Fruit fly (Drosophila melanogaster): ENCODE data around the gene CG11050.
A peak's percentile ranks its signal among the peaks of the same experiment; 100 is the strongest.

The CG11050 gene

DNA sequence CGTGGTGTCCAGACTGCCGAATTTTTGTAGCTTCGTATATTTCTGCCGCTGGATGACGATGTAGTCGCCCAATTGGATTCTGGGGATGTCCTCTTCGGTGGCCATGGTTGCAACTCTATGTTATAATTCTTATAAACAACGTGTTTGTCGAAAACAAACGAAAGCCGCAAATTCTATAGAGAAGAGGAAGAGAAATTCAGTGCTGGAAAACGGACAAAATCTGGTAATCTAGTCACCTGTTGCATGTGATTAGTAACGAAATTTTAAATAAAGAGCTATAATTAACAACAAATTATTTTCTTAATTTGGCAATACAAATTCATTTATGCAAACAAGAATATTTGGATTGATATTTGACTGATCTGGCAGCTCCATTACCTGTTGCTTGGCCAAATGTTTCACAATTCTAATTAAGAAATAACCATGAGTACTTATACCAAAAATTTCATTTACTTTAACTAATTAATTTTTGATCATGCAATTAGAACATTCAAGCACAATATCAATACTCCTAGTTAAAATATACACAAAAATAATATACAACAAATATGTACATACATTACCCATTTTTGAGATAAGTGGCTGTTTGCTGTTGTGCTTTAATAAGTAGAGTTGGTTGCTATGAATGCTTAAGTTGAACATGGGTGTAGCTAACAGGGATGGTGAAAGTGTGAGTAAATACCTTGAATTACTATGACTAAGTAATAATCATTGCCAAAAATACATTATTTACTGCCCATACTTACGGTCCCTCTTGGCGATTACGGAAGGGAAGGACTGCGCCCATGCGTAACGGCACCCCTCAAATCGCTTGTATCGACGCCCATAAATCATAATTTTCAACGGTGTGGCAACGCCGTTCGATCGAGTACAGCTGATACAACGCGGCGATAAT lies 49.1 kb upstream of the CG11050 start, which contains the start of the genes Trmt6 and Ent2 (continued):
- TF ChIP-seq NK7.1 (GFP tag; optimal IDR thresholded peaks at IDR 0.05) (peak; percentile 89), PHDP (tag; optimal IDR thresholded peaks at IDR 0.05) (peak; percentile 91), CG11696 (GFP tag; IDR thresholded peaks at IDR 0.05) (peak; percentile 92), crp (GFP tag; optimal IDR thresholded peaks at IDR 0.05) (peak; percentile 48 to 85), CG4707 (GFP tag; optimal IDR thresholded peaks at IDR 0.05) (peak; percentile 73), CG1647 (GFP tag; optimal IDR thresholded peaks at IDR 0.05) (peak; percentile 95), ewg (GFP tag; optimal IDR thresholded peaks at IDR 0.05) (peak; percentile 91), run (tag; optimal IDR thresholded peaks at IDR 0.05) (peak; percentile 79), corto (GFP tag; optimal IDR thresholded peaks at IDR 0.05) (peak; percentile 80), CG8290 (GFP tag; optimal IDR thresholded peaks at IDR 0.05) (peak; percentile 88), CG8290 (tag; optimal IDR thresholded peaks at IDR 0.05) (peak; percentile 58 to 99), TFAM (GFP tag; optimal IDR thresholded peaks at IDR 0.05) (peak; percentile 79), CG7963 (GFP tag; IDR thresholded peaks at IDR 0.05; ENCODE audit: partially characterized antibody) (no peak), ro (GFP tag; IDR thresholded peaks at IDR 0.05) (peak; percentile 90), p53 (GFP tag; optimal IDR thresholded peaks at IDR 0.05) (peak; percentile 82), CG2712 (tag; optimal IDR thresholded peaks at IDR 0.05) (peak; percentile 94), tx (GFP tag; optimal IDR thresholded peaks at IDR 0.05) (peak; percentile 94), CG12155 (GFP tag; optimal IDR thresholded peaks at IDR 0.05) (peak; percentile 96), CG12071 (GFP tag; optimal IDR thresholded peaks at IDR 0.05) (peak; percentile 96), CG31365 (tag; optimal IDR thresholded peaks at IDR 0.05) (peak; percentile 81), CG9727 (GFP tag; optimal IDR thresholded peaks at IDR 0.05) (peak; percentile 96), Eip74EF (GFP tag; optimal IDR thresholded peaks at IDR 0.05) (peak in 1 of 2 experiments; percentile 88), slbo (GFP tag; IDR thresholded peaks at IDR 0.05) (peak; percentile 99), H15 (GFP tag; IDR thresholded peaks at IDR 0.05) (peak; percentile 97), CG2889 (GFP tag; IDR thresholded peaks at IDR 0.05) (peak; percentile 96), pb (GFP tag; optimal IDR thresholded peaks at IDR 0.05) (peak; percentile 92), CG7271 (tag; optimal IDR thresholded peaks at IDR 0.05) (peak; percentile 79), CG34224 (GFP tag; IDR thresholded peaks at IDR 0.05; ENCODE audit: partially characterized antibody) (no peak), gem (tag; optimal IDR thresholded peaks at IDR 0.05) (peak; percentile 95), fd3F (GFP tag; optimal IDR thresholded peaks at IDR 0.05) (peak; percentile 94), CG10462 (GFP tag; optimal IDR thresholded peaks at IDR 0.05) (peak; percentile 87), Six4 (GFP tag; optimal IDR thresholded peaks at IDR 0.05) (peak; percentile 91), fd96Cb (tag; optimal IDR thresholded peaks at IDR 0.05) (peak; percentile 95), HLH54F (GFP tag; optimal IDR thresholded peaks at IDR 0.05) (peak; percentile 98), Fer3 (tag; optimal IDR thresholded peaks at IDR 0.05) (peak; percentile 96), Usf (GFP tag; optimal IDR thresholded peaks at IDR 0.05) (peak; percentile 95), CG18599 (GFP tag; optimal IDR thresholded peaks at IDR 0.05) (peak; percentile 95), CG2120 (GFP tag; optimal IDR thresholded peaks at IDR 0.05) (peak; percentile 98), CG9215 (GFP tag; IDR thresholded peaks at IDR 0.05) (peak; percentile 96), z (GFP tag; IDR thresholded peaks at IDR 0.05) (peak; percentile 73; the same call in 1 of the 3 replicates), CG34376 (GFP tag; optimal IDR thresholded peaks at IDR 0.05) (peak; percentile 83), H2.0 (GFP tag; IDR thresholded peaks at IDR 0.05) (peak; percentile 97), Mes4 (GFP tag; optimal IDR thresholded peaks at IDR 0.05) (peak; percentile 93), tap (tag; optimal IDR thresholded peaks at IDR 0.05) (peak; percentile 89), wdn (GFP tag; IDR thresholded peaks at IDR 0.05) (peak; percentile 97), CG9876 (GFP tag; optimal IDR thresholded peaks at IDR 0.05) (peak; percentile 95), maf-S (GFP tag; optimal IDR thresholded peaks at IDR 0.05) (peak; percentile 94), kay (GFP tag; optimal IDR thresholded peaks at IDR 0.05) (peak; percentile 87)

Data from whole organism, embryonic.